Worm (Caenorhabditis elegans) whole organism, midembryonic: Measurements from ENCODE around the gene C16D9.6.

Source experiments
- T22C8.4 ChIP-seq: fragments of 200-800 bp; sonication (Bioruptor generic); IDR thresholded peaks from 2 replicates; pipeline ENCODE4 v1.3.6; 2022; ENCODE audit warnings: missing genetic modification characterization, missing compliant biosample characterization
- cog-1 ChIP-seq: sonication (generic microtip); optimal IDR thresholded peaks from 2 replicates; lab custom pipeline; 2016; ENCODE audit warnings: missing genetic modification characterization, missing compliant biosample characterization
- flt-1 ChIP-seq: fragments of 200-800 bp; sonication (Bioruptor generic); IDR thresholded peaks from 2 replicates; pipeline ENCODE4 v1.3.6; 2022; ENCODE audit warnings: missing genetic modification characterization, missing compliant biosample characterization
- klf-2 ChIP-seq: fragments of 200-800 bp; sonication (Bioruptor generic); conservative IDR thresholded peaks from 2 replicates; pipeline ENCODE4 v1.3.6; 2022; ENCODE audit warnings: missing genetic modification reagents, missing genetic modification characterization, missing compliant biosample characterization
- med-1 ChIP-seq: sonication (generic microtip); optimal IDR thresholded peaks from 2 replicates; lab custom pipeline; 2017; ENCODE audit warnings: missing genetic modification characterization, mild to moderate bottlenecking, missing compliant biosample characterization, antibody characterized with exemption, missing genetic modification reagents; ENCODE audit not compliant: insufficient read depth
- ref-1 ChIP-seq: fragments of 200-800 bp; sonication (Bioruptor generic); conservative IDR thresholded peaks from 2 replicates; pipeline ENCODE4 v1.3.6; 2022; ENCODE audit warnings: missing genetic modification reagents, missing genetic modification characterization, missing compliant biosample characterization
- tab-1 ChIP-seq: fragments of 200-800 bp; sonication (Bioruptor generic); IDR thresholded peaks from 2 replicates; pipeline ENCODE4 v1.3.6; 2022; ENCODE audit warnings: missing genetic modification characterization, missing compliant biosample characterization
- ztf-23 ChIP-seq: fragments of 200-800 bp; sonication (Bioruptor generic); IDR thresholded peaks from 2 replicates; pipeline ENCODE4 v1.3.6; 2022; ENCODE audit warnings: missing genetic modification reagents, missing genetic modification characterization, missing compliant biosample characterization
- ztf-29 ChIP-seq: fragments of 200-800 bp; sonication (Bioruptor generic); IDR thresholded peaks from 2 replicates; pipeline ENCODE4 v1.3.6; 2022; ENCODE audit warnings: missing genetic modification reagents, missing genetic modification characterization, missing compliant biosample characterization

The C16D9.6 gene

ce11 chrV:8250208-8250607 lies at the start of gene C16D9.6:
Gene C16D9.6 (minus strand): TSS chrV:8250308.
- TF ChIP-seq flt-1 (GFP tag; lab: Robert Waterston, UW): no peak
- no peak for TF ChIP-seq cog-1 (tag; lab: Kevin White, UChicago)
- TF ChIP-seq T22C8.4 (GFP tag; lab: Robert Waterston, UW): no peak
- no peak for TF ChIP-seq med-1 (GFP tag; lab: Kevin White, UChicago)
- no peak for TF ChIP-seq tab-1 (GFP tag; lab: Robert Waterston, UW)
- no peak for TF ChIP-seq ztf-29 (GFP tag; lab: Robert Waterston, UW)
- TF ChIP-seq ref-1: no peak
- TF ChIP-seq ztf-23 (GFP tag; lab: Robert Waterston, UW): no peak
- no peak for TF ChIP-seq klf-2 (GFP tag; lab: Robert Waterston, UW)

DNA sequence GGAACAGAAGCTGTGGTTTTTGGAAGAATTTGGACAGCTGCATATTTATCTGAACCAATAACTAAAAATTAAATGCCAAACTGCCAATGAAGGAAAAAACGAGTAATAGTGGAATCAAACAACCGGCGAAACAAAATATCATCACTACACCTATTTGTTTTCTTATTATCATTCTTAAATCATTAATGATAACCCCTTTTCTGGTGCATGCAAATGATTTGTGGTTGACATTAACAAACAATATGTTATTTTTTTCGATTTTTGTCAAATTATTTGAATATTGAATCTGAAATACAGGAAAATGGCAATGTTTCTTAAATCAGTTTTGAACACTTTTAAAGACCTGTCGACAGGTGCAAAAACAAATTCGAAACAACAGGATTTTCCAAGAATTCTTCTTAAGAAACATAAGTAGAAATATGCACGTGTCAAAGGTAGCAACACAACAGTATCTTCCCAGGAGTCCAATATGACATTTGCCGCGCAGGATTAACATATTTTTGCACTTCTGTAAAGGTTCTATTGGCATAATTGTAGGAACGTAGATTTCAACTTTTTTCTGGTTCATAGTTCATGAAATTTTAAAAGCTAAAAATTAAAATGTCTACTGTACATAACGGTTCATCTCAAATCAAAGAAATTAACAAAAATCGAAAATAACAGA lies 49.2 kb upstream of the C16D9.6 start, which contains the start of gene W02D7.5:
Gene W02D7.5 (minus strand): TSS at position 51 of the 664 bp plus-strand sequence.
- no peak for TF ChIP-seq ztf-29 (GFP tag; lab: Robert Waterston, UW)
- TF ChIP-seq cog-1 (tag; lab: Kevin White, UChicago): no peak
- no peak for TF ChIP-seq ztf-23 (GFP tag; lab: Robert Waterston, UW)
- no peak for TF ChIP-seq flt-1 (GFP tag; lab: Robert Waterston, UW)

ce11 chrV:8297504-8297903 lies 47.4 kb upstream of the C16D9.6 start, which contains the start of gene W02D7.4:
Gene W02D7.4 (minus strand): TSS chrV:8297604.
- TF ChIP-seq T22C8.4 (GFP tag; lab: Robert Waterston, UW) (no peak), ztf-29 (GFP tag; lab: Robert Waterston, UW) (no peak), ztf-23 (GFP tag; lab: Robert Waterston, UW) (no peak), cog-1 (tag; lab: Kevin White, UChicago) (no peak), flt-1 (GFP tag; lab: Robert Waterston, UW) (no peak), tab-1 (GFP tag; lab: Robert Waterston, UW) (no peak), med-1 (GFP tag; lab: Kevin White, UChicago) (no peak), ref-1 (no peak), klf-2 (GFP tag; lab: Robert Waterston, UW) (no peak)

DNA sequence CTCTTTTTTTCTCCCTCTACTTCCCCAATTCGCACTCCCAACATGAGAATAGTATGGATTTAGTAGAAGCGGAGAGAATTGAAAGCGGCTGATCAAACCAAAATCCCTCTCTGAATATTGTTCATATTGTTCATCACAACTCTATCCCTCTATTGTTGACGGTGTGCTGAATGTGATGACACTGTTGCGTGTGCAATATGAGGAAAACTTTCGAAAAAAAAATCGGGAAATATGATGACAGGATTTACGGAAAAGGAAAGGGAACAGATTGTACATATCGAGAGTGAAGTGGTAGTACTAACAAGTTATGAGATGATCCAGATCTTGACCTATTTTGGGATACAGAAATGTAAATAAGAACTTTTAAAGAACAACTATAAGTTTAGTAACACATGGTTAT lies 45.8 kb upstream of the C16D9.6 start, which contains the start of gene smex-1:
Gene smex-1 (minus strand): TSS at position 101 of the 400 bp plus-strand sequence.
- TF ChIP-seq tab-1 (GFP tag; lab: Robert Waterston, UW): no peak
- TF ChIP-seq ref-1: no peak
- TF ChIP-seq T22C8.4 (GFP tag; lab: Robert Waterston, UW): no peak

DNA sequence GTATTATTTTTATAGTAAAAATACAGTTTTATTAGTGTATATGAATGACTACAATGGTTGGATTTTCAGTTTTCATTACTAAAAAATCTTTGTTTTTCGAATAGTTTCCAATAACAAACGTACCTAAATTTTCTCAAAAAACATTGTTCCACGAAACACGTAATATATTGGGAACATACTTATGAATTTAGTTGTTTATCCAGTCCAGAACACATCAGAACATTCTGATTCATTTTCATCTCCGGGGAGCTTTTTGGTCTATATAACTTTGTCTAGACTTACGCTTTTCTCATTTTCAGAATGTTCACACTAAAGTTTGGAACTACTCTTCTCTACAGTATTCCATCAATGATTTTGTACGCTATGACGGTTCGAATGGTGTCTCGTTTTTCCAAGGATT lies 41.7 kb upstream of the C16D9.6 start, which contains the start of gene srg-33:
Gene srg-33 (plus strand): TSS at position 301 of the 400 bp plus-strand sequence.
- no peak for TF ChIP-seq cog-1 (tag; lab: Kevin White, UChicago)
- TF ChIP-seq T22C8.4 (GFP tag; lab: Robert Waterston, UW): no peak
- TF ChIP-seq ztf-29 (GFP tag; lab: Robert Waterston, UW): no peak
- no peak for TF ChIP-seq klf-2 (GFP tag; lab: Robert Waterston, UW)
- no peak for TF ChIP-seq med-1 (GFP tag; lab: Kevin White, UChicago)
- no peak for TF ChIP-seq ztf-23 (GFP tag; lab: Robert Waterston, UW)
- TF ChIP-seq ref-1: no peak
- no peak for TF ChIP-seq flt-1 (GFP tag; lab: Robert Waterston, UW)
- TF ChIP-seq tab-1 (GFP tag; lab: Robert Waterston, UW): no peak

- no peak for TF ChIP-seq ref-1
- no peak for TF ChIP-seq med-1 (GFP tag; lab: Kevin White, UChicago)
- TF ChIP-seq cog-1 (tag; lab: Kevin White, UChicago): no peak
- TF ChIP-seq klf-2 (GFP tag; lab: Robert Waterston, UW): no peak
- TF ChIP-seq tab-1 (GFP tag; lab: Robert Waterston, UW): no peak
- TF ChIP-seq ztf-23 (GFP tag; lab: Robert Waterston, UW): no peak
Observed at ce11 chrV:8288125-8288806, 38.2 kb upstream of the C16D9.6 start.

DNA sequence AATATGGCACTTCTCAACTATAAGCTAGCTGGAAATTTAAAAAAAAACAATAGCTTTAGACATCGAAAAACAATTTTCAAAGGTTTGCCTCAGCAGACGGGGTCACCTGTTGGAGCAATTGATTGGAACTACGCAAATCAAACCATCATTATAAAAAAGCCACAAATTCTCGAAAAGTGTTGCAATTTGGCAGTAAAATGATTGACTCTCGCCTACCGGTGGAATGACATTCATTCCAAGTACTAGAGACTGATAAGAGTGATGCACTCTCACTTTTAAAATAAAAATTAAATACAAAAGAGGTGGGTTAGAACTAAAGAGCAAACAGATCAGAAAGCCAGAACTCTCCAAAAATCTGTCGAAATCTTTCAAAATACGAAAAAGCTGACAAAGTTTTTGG lies 35.3 kb upstream of the C16D9.6 start:
- TF ChIP-seq klf-2 (GFP tag; lab: Robert Waterston, UW): no peak
- TF ChIP-seq ztf-23 (GFP tag; lab: Robert Waterston, UW): no peak
- no peak for TF ChIP-seq tab-1 (GFP tag; lab: Robert Waterston, UW)
- no peak for TF ChIP-seq ref-1
- no peak for TF ChIP-seq med-1 (GFP tag; lab: Kevin White, UChicago)
- TF ChIP-seq flt-1 (GFP tag; lab: Robert Waterston, UW): no peak
- no peak for TF ChIP-seq T22C8.4 (GFP tag; lab: Robert Waterston, UW)
- no peak for TF ChIP-seq cog-1 (tag; lab: Kevin White, UChicago)
- no peak for TF ChIP-seq ztf-29 (GFP tag; lab: Robert Waterston, UW)

ce11 chrV:8284800-8285199 lies 34.7 kb upstream of the C16D9.6 start, which contains the start of gene slc-17.5:
Gene slc-17.5 (minus strand): TSS chrV:8284900.
- no peak for TF ChIP-seq tab-1 (GFP tag; lab: Robert Waterston, UW)
- no peak for TF ChIP-seq klf-2 (GFP tag; lab: Robert Waterston, UW)
- TF ChIP-seq ztf-23 (GFP tag; lab: Robert Waterston, UW): no peak
- no peak for TF ChIP-seq flt-1 (GFP tag; lab: Robert Waterston, UW)

- TF ChIP-seq ztf-23 (GFP tag; lab: Robert Waterston, UW): no peak
Observed at ce11 chrV:8282933-8283332, 32.8 kb upstream of the C16D9.6 start.
